Fruit fly (Drosophila melanogaster) Kc167 (cell line): ENCODE data around the gene Ilp6.

Source experiments
- Myc ChIP-seq: fragments of >200 bp; optimal IDR thresholded peaks from 2 replicates; lab custom pipeline; 2017; ENCODE audit warnings: missing external identifiers
- Sin3A ChIP-seq: fragments of >200 bp; optimal IDR thresholded peaks from 2 replicates; lab custom pipeline; 2018; ENCODE audit warnings: missing external identifiers
- h ChIP-seq: fragments of >200 bp; optimal IDR thresholded peaks from 3 replicates; lab custom pipeline; 2018; ENCODE audit warnings: missing external identifiers
- insv ChIP-seq: fragments of >200 bp; optimal IDR thresholded peaks from 3 replicates; lab custom pipeline; 2018; ENCODE audit warnings: missing external identifiers
- psq ChIP-seq: fragments of >200 bp; optimal IDR thresholded peaks from 2 replicates; lab custom pipeline; 2017; ENCODE audit warnings: missing external identifiers
- ttk ChIP-seq: sonication (Bioruptor generic); optimal IDR thresholded peaks from 2 replicates; lab custom pipeline; 2017; ENCODE audit warnings: missing external identifiers

The Ilp6 gene

dm6 chrX:2334556-2335137 lies at the start of gene Ilp6:
Ilp6 (minus strand) TSS chrX:2334658.
- TF ChIP-seq psq = no peak
- no peak for TF ChIP-seq insv
- TF ChIP-seq Sin3A (lab: Kevin White, UChicago) = no peak
- TF ChIP-seq ttk (lab: Kevin White, UChicago) = no peak
- no peak for TF ChIP-seq Myc (lab: Kevin White, UChicago)
- no peak for TF ChIP-seq h (lab: Kevin White, UChicago)

dm6 chrX:2383121-2383848 lies 48.8 kb upstream of the Ilp6 start:
- TF ChIP-seq Myc (lab: Kevin White, UChicago) (no peak), Sin3A (lab: Kevin White, UChicago) (no peak), ttk (lab: Kevin White, UChicago) (no peak), insv (no peak), psq (no peak), h (lab: Kevin White, UChicago) (no peak)

- TF ChIP-seq psq (no peak), Sin3A (lab: Kevin White, UChicago) (no peak), insv (no peak), Myc (lab: Kevin White, UChicago) (no peak), ttk (lab: Kevin White, UChicago) (no peak), h (lab: Kevin White, UChicago) (no peak)
Measured at dm6 chrX:2366171-2366570, 31.7 kb upstream of the Ilp6 start, which contains the start of gene CG2841. CG2841 (minus strand) TSS chrX:2366356.

- no peak for TF ChIP-seq insv
Measured at dm6 chrX:2365405-2365804, 30.9 kb upstream of the Ilp6 start.

- TF ChIP-seq psq = no peak
Measured at dm6 chrX:2363733-2364132, 29.3 kb upstream of the Ilp6 start.

dm6 chrX:2362414-2362813 lies 28.0 kb upstream of the Ilp6 start:
- TF ChIP-seq ttk (lab: Kevin White, UChicago) (no peak), h (lab: Kevin White, UChicago) (no peak)

- no peak for TF ChIP-seq Sin3A (lab: Kevin White, UChicago)
- TF ChIP-seq h (lab: Kevin White, UChicago) = no peak
- TF ChIP-seq ttk (lab: Kevin White, UChicago) = no peak
- no peak for TF ChIP-seq psq
- no peak for TF ChIP-seq insv
- TF ChIP-seq Myc (lab: Kevin White, UChicago) = no peak
Measured at dm6 chrX:2360992-2361391, 26.5 kb upstream of the Ilp6 start.

- TF ChIP-seq Myc (lab: Kevin White, UChicago) (no peak), psq (no peak), h (lab: Kevin White, UChicago) (no peak), ttk (lab: Kevin White, UChicago) (no peak), Sin3A (lab: Kevin White, UChicago) (no peak), insv (no peak)
Measured at dm6 chrX:2359845-2360244, 25.4 kb upstream of the Ilp6 start.

dm6 chrX:2358195-2358594 lies 23.7 kb upstream of the Ilp6 start:
- TF ChIP-seq Myc (lab: Kevin White, UChicago) (no peak), insv (no peak), h (lab: Kevin White, UChicago) (no peak), psq (no peak), Sin3A (lab: Kevin White, UChicago) (no peak), ttk (lab: Kevin White, UChicago) (no peak)

dm6 chrX:2356441-2356840 lies 22.0 kb upstream of the Ilp6 start:
- TF ChIP-seq psq (no peak), insv (no peak), Myc (lab: Kevin White, UChicago) (no peak), Sin3A (lab: Kevin White, UChicago) (no peak), h (lab: Kevin White, UChicago) (no peak), ttk (lab: Kevin White, UChicago) (no peak)

dm6 chrX:2355531-2355986 lies 21.1 kb upstream of the Ilp6 start:
- TF ChIP-seq ttk (lab: Kevin White, UChicago) = no peak
- TF ChIP-seq insv = no peak
- TF ChIP-seq psq = no peak
- TF ChIP-seq h (lab: Kevin White, UChicago) = no peak
- TF ChIP-seq Myc (lab: Kevin White, UChicago) = no peak
- TF ChIP-seq Sin3A (lab: Kevin White, UChicago) = no peak

dm6 chrX:2354169-2354568 lies 19.7 kb upstream of the Ilp6 start:
- TF ChIP-seq Myc (lab: Kevin White, UChicago) (no peak), insv (no peak), h (lab: Kevin White, UChicago) (no peak)

dm6 chrX:2352819-2353218 lies 18.4 kb upstream of the Ilp6 start:
- TF ChIP-seq ttk (lab: Kevin White, UChicago) = no peak
- no peak for TF ChIP-seq Myc (lab: Kevin White, UChicago)
